Fruit fly (Drosophila melanogaster) Kc167 (cell line): Measurements from ENCODE around the gene Sems.

Source experiments
- Myc ChIP-seq: fragments of >200 bp; optimal IDR thresholded peaks from 2 replicates; lab custom pipeline; 2017; ENCODE audit warnings: missing external identifiers
- insv ChIP-seq: fragments of >200 bp; optimal IDR thresholded peaks from 3 replicates; lab custom pipeline; 2018; ENCODE audit warnings: missing external identifiers
- psq ChIP-seq: fragments of >200 bp; optimal IDR thresholded peaks from 2 replicates; lab custom pipeline; 2017; ENCODE audit warnings: missing external identifiers
- ttk ChIP-seq: sonication (Bioruptor generic); optimal IDR thresholded peaks from 2 replicates; lab custom pipeline; 2017; ENCODE audit warnings: missing external identifiers

- no peak for TF ChIP-seq psq (lab: Kevin White, UChicago)
- no peak for TF ChIP-seq Myc (lab: Kevin White, UChicago)
- TF ChIP-seq ttk (lab: Kevin White, UChicago): no peak
- TF ChIP-seq insv: no peak
Measured at dm6 chr3L:20946944-20947343, 9.6 kb downstream of the Sems start.
